Worm (Caenorhabditis elegans) whole organism, L1 larva: ENCODE data around the gene tbc-3.
A peak's percentile ranks its signal among the peaks of the same experiment; 100 is the strongest.

ENCODE experiments used
- C16A3.4 ChIP-seq: fragments of 150-350 bp; optimal IDR thresholded peaks from 2 replicates; lab custom pipeline; 2014; ENCODE audit warnings: missing biosample characterization, missing genetic modification characterization
- Y116A8C.19 ChIP-seq: sonication (generic microtip); optimal IDR thresholded peaks from 2 replicates; lab custom pipeline; 2016; ENCODE audit warnings: missing compliant biosample characterization, missing genetic modification characterization, borderline replicate concordance
- ama-1 ChIP-seq: fragments of 150-350 bp; optimal IDR thresholded peaks from 2 replicates; lab custom pipeline; 2014
- dpl-1 ChIP-seq, 3 experiments: fragments of 150-350 bp in 2 of 3; sonication (generic microtip) in 1 of 3; optimal IDR thresholded peaks; 2 replicates each; lab custom pipeline; 2014 to 2017; ENCODE audit warnings: missing biosample characterization in 3 of 3, missing genetic modification characterization in 3 of 3, missing genetic modification reagents in 3 of 3
- egl-27 ChIP-seq, 2 experiments: fragments of 150-350 bp in 1 of 2; sonication (generic microtip); optimal IDR thresholded peaks; 3 replicates each; lab custom pipeline; 2017 to 2018; ENCODE audit warnings: missing biosample characterization in 2 of 2, missing genetic modification characterization in 2 of 2, missing genetic modification reagents in 2 of 2
- lin-35 ChIP-seq, 2 experiments: fragments of 150-350 bp; optimal IDR thresholded peaks; 2 replicates each; lab custom pipeline; 2014; ENCODE audit warnings: missing biosample characterization in 2 of 2, missing genetic modification characterization in 2 of 2, missing genetic modification reagents in 2 of 2
- nhr-11 ChIP-seq: fragments of 150-350 bp; optimal IDR thresholded peaks from 2 replicates; lab custom pipeline; 2014; ENCODE audit warnings: missing biosample characterization, missing genetic modification characterization
- nhr-77 ChIP-seq: fragments of 150-350 bp; optimal IDR thresholded peaks from 2 replicates; lab custom pipeline; 2014; ENCODE audit warnings: missing biosample characterization, missing genetic modification characterization
- sup-37 ChIP-seq: fragments of 200-800 bp; sonication (Bioruptor generic); optimal IDR thresholded peaks from 2 replicates; lab custom pipeline; 2018; ENCODE audit warnings: mild to moderate bottlenecking, missing genetic modification characterization, missing compliant biosample characterization
- unc-130 ChIP-seq: fragments of 150-350 bp; optimal IDR thresholded peaks from 2 replicates; lab custom pipeline; 2017; ENCODE audit warnings: missing biosample characterization, missing genetic modification characterization, inconsistent platforms

- no peak for TF ChIP-seq nhr-77 (tag; lab: Kevin White, UChicago)
- no peak for TF ChIP-seq Y116A8C.19 (tag; lab: Kevin White, UChicago)
- TF ChIP-seq ama-1 (lab: Kevin White, UChicago) = no peak
- TF ChIP-seq nhr-11 = no peak
- TF ChIP-seq sup-37 (GFP tag; lab: Kevin White, UChicago) = no peak
- no peak for TF ChIP-seq dpl-1 (GFP tag; optimal IDR thresholded peaks at IDR 0.05; lab: Kevin White, UChicago)
- TF ChIP-seq lin-35 (GFP tag; optimal IDR thresholded peaks at IDR 0.05; lab: Kevin White, UChicago) = peak in 1 of 2 experiments; percentile 71
- no peak for TF ChIP-seq egl-27 (tag; optimal IDR thresholded peaks at IDR 0.05; lab: Kevin White, UChicago)
- TF ChIP-seq unc-130 (tag; lab: Kevin White, UChicago) = no peak
- TF ChIP-seq C16A3.4 = peak; percentile 45
Measured at ce11 chrIV:9875646-9876045, 23.2 kb upstream of the tbc-3 start.
